Worm (Caenorhabditis elegans) whole organism, late embryonic: ENCODE data around the gene dnj-17.
"Not testable (repeated sequence)": the region's sequence is repeated elsewhere in the genome, so short reads cannot be mapped to it uniquely, and the experiment has no call there.

ENCODE experiments used
- C08G9.2 ChIP-seq: sonication (generic microtip); optimal IDR thresholded peaks from 2 replicates; lab custom pipeline; 2016; ENCODE audit warnings: mild to moderate bottlenecking, missing genetic modification characterization, moderate library complexity, missing compliant biosample characterization
- C38D4.7 ChIP-seq: fragments of 200-800 bp; sonication (Bioruptor generic); optimal IDR thresholded peaks from 2 replicates; lab custom pipeline; 2018; ENCODE audit warnings: mild to moderate bottlenecking, missing genetic modification characterization, moderate library complexity, missing compliant biosample characterization
- K09A11.1 ChIP-seq: sonication (generic microtip); optimal IDR thresholded peaks from 2 replicates; lab custom pipeline; 2017; ENCODE audit warnings: antibody characterized with exemption, mild to moderate bottlenecking, missing genetic modification characterization, missing compliant biosample characterization; ENCODE audit not compliant: insufficient read depth
- T23F11.4 ChIP-seq: fragments of 200-800 bp; sonication (Bioruptor generic); optimal IDR thresholded peaks from 2 replicates; lab custom pipeline; 2018; ENCODE audit warnings: mild to moderate bottlenecking, missing genetic modification characterization, missing compliant biosample characterization
- ahr-1 ChIP-seq: sonication (generic microtip); optimal IDR thresholded peaks from 2 replicates; lab custom pipeline; 2016; ENCODE audit warnings: missing genetic modification characterization, missing compliant biosample characterization
- ceh-14 ChIP-seq: sonication (generic microtip); optimal IDR thresholded peaks from 2 replicates; lab custom pipeline; 2016; ENCODE audit warnings: missing genotype, missing genetic modification characterization, missing compliant biosample characterization
- ceh-30 ChIP-seq: fragments of 150-350 bp; optimal IDR thresholded peaks from 2 replicates; lab custom pipeline; 2014; ENCODE audit warnings: missing biosample characterization, missing genetic modification characterization
- ceh-31 ChIP-seq: sonication (generic microtip); optimal IDR thresholded peaks from 2 replicates; lab custom pipeline; 2016; ENCODE audit warnings: missing genetic modification characterization, missing compliant biosample characterization
- ceh-34 ChIP-seq: sonication (generic microtip); optimal IDR thresholded peaks from 2 replicates; lab custom pipeline; 2016; ENCODE audit warnings: mild to moderate bottlenecking, missing genetic modification characterization, missing compliant biosample characterization
- ceh-45 ChIP-seq: fragments of 200-800 bp; sonication (Bioruptor generic); IDR thresholded peaks from 2 replicates; pipeline ENCODE4 v1.3.6; 2022; ENCODE audit warnings: missing genetic modification reagents, missing genetic modification characterization, missing compliant biosample characterization
- ceh-9 ChIP-seq: sonication (generic microtip); optimal IDR thresholded peaks from 2 replicates; lab custom pipeline; 2016; ENCODE audit warnings: mild to moderate bottlenecking, missing genetic modification characterization, inconsistent platforms, missing compliant biosample characterization
- che-1 ChIP-seq: sonication (generic microtip); optimal IDR thresholded peaks from 2 replicates; lab custom pipeline; 2016; ENCODE audit warnings: mild to moderate bottlenecking, missing genetic modification characterization, missing compliant biosample characterization
- elt-2 ChIP-seq: sonication (generic microtip); optimal IDR thresholded peaks from 2 replicates; lab custom pipeline; 2016; ENCODE audit warnings: missing genetic modification reagents, missing genetic modification characterization, missing compliant biosample characterization
- elt-4 ChIP-seq: sonication (generic microtip); optimal IDR thresholded peaks from 2 replicates; lab custom pipeline; 2016; ENCODE audit warnings: missing genetic modification characterization, missing compliant biosample characterization
- ets-4 ChIP-seq: sonication (generic microtip); optimal IDR thresholded peaks from 2 replicates; lab custom pipeline; 2016; ENCODE audit warnings: missing genetic modification characterization, missing compliant biosample characterization
- fkh-6 ChIP-seq: sonication (generic microtip); optimal IDR thresholded peaks from 2 replicates; lab custom pipeline; 2016; ENCODE audit warnings: missing genetic modification characterization, missing compliant biosample characterization
- gmeb-2 ChIP-seq: sonication (generic microtip); optimal IDR thresholded peaks from 2 replicates; lab custom pipeline; 2016; ENCODE audit warnings: missing genetic modification characterization, inconsistent platforms, missing compliant biosample characterization
- hlh-13 ChIP-seq: fragments of 200-800 bp; sonication (Bioruptor generic); optimal IDR thresholded peaks from 2 replicates; lab custom pipeline; 2018; ENCODE audit warnings: mild to moderate bottlenecking, missing genetic modification characterization, missing compliant biosample characterization
- hlh-8 ChIP-seq: sonication (generic microtip); optimal IDR thresholded peaks from 2 replicates; lab custom pipeline; 2016; ENCODE audit warnings: missing genotype, missing genetic modification characterization, missing compliant biosample characterization
- mec-3 ChIP-seq: sonication (generic microtip); optimal IDR thresholded peaks from 2 replicates; lab custom pipeline; 2016; ENCODE audit warnings: borderline replicate concordance, missing genetic modification characterization, missing compliant biosample characterization
- nhr-11 ChIP-seq: fragments of 150-350 bp; optimal IDR thresholded peaks from 2 replicates; lab custom pipeline; 2014; ENCODE audit warnings: missing biosample characterization, missing genetic modification characterization
- npax-4 ChIP-seq: sonication (generic microtip); optimal IDR thresholded peaks from 2 replicates; lab custom pipeline; 2016; ENCODE audit warnings: missing genetic modification characterization, missing compliant biosample characterization
- pag-3 ChIP-seq: sonication (generic microtip); optimal IDR thresholded peaks from 2 replicates; lab custom pipeline; 2016; ENCODE audit warnings: missing compliant biosample characterization, missing genetic modification characterization, borderline replicate concordance
- pha-2 ChIP-seq: sonication (generic microtip); optimal IDR thresholded peaks from 2 replicates; lab custom pipeline; 2017; ENCODE audit warnings: mild to moderate bottlenecking, missing genetic modification characterization, missing compliant biosample characterization
- syd-9 ChIP-seq: sonication (generic microtip); optimal IDR thresholded peaks from 2 replicates; lab custom pipeline; 2016; ENCODE audit warnings: mild to moderate bottlenecking, missing genetic modification characterization, moderate library complexity, missing compliant biosample characterization
- unc-42 ChIP-seq: sonication (generic microtip); optimal IDR thresholded peaks from 2 replicates; lab custom pipeline; 2016; ENCODE audit warnings: missing genotype, missing genetic modification characterization, missing compliant biosample characterization
- unc-55 ChIP-seq: sonication (generic microtip); optimal IDR thresholded peaks from 2 replicates; lab custom pipeline; 2017; ENCODE audit warnings: missing biosample characterization, missing genetic modification reagents, missing genetic modification characterization
- unc-86 ChIP-seq: sonication (generic microtip); optimal IDR thresholded peaks from 2 replicates; lab custom pipeline; 2016; ENCODE audit warnings: missing genetic modification characterization, missing compliant biosample characterization
- zip-5 ChIP-seq: sonication (generic microtip); optimal IDR thresholded peaks from 2 replicates; lab custom pipeline; 2016; ENCODE audit warnings: missing genetic modification characterization, missing compliant biosample characterization
- ztf-16 ChIP-seq: sonication (generic microtip); optimal IDR thresholded peaks from 2 replicates; lab custom pipeline; 2017; ENCODE audit warnings: missing genetic modification characterization, missing compliant biosample characterization

The dnj-17 gene

ce11 chrIII:13401673-13402258 lies 8.6 kb upstream of the dnj-17 start, which contains the start of the genes srlf-9 and srlf-10:
srlf-9 (minus strand) TSS chrIII:13401773.
srlf-10 (plus strand) TSS chrIII:13402208.
- not testable (repeated sequence) for TF ChIP-seq ztf-16 (tag; lab: Kevin White, UChicago); unc-42 (tag; lab: Kevin White, UChicago); T23F11.4 (GFP tag; lab: Kevin White, UChicago)

ce11 chrIII:13395262-13395661 lies 2.1 kb upstream of the dnj-17 start, which contains the start of gene F11F1.1:
F11F1.1 (plus strand) TSS chrIII:13395562.
- TF ChIP-seq unc-86 (tag; lab: Kevin White, UChicago) (no peak), C38D4.7 (GFP tag; lab: Kevin White, UChicago) (no peak), hlh-13 (GFP tag; lab: Kevin White, UChicago) (no peak)

- TF ChIP-seq che-1 (tag; lab: Kevin White, UChicago) (no peak), pag-3 (tag; lab: Kevin White, UChicago) (no peak), zip-5 (tag; lab: Kevin White, UChicago) (no peak), gmeb-2 (tag; lab: Kevin White, UChicago) (no peak), elt-4 (tag; lab: Kevin White, UChicago) (no peak), npax-4 (tag; lab: Kevin White, UChicago) (no peak), C08G9.2 (tag; lab: Kevin White, UChicago) (no peak), ceh-30 (no peak)
These were observed 508 bp upstream of the dnj-17 start, which contains the start of gene qdpr-1 for ce11 chrIII:13393647-13394046. qdpr-1 (plus strand) TSS chrIII:13393910.

ce11 chrIII:13390789-13391188 lies 2.4 kb downstream of the dnj-17 start:
- TF ChIP-seq unc-86 (tag; lab: Kevin White, UChicago) (no peak), hlh-13 (GFP tag; lab: Kevin White, UChicago) (no peak), hlh-8 (tag; lab: Kevin White, UChicago) (no peak), npax-4 (tag; lab: Kevin White, UChicago) (no peak), unc-55 (no peak), ahr-1 (tag; lab: Kevin White, UChicago) (no peak), nhr-11 (tag; lab: Kevin White, UChicago) (no peak), mec-3 (tag; lab: Kevin White, UChicago) (no peak), pha-2 (tag; lab: Kevin White, UChicago) (no peak), syd-9 (tag; lab: Kevin White, UChicago) (no peak)

ce11 chrIII:13389078-13389477 lies 4.1 kb downstream of the dnj-17 start, which contains the start of gene T03F6.3:
T03F6.3 (plus strand) TSS chrIII:13389395.
- TF ChIP-seq K09A11.1, result no peak
- TF ChIP-seq ets-4 (tag; lab: Kevin White, UChicago), result no peak
- TF ChIP-seq fkh-6 (tag; lab: Kevin White, UChicago), result no peak
- TF ChIP-seq ceh-9 (tag; lab: Kevin White, UChicago), result no peak
- no peak for TF ChIP-seq elt-2 (tag; lab: Kevin White, UChicago)
- no peak for TF ChIP-seq ceh-45
- no peak for TF ChIP-seq ceh-34
- no peak for TF ChIP-seq syd-9 (tag; lab: Kevin White, UChicago)
- TF ChIP-seq ceh-14 (tag; lab: Kevin White, UChicago), result no peak
- TF ChIP-seq zip-5 (tag; lab: Kevin White, UChicago), result no peak
- no peak for TF ChIP-seq ceh-31 (tag; lab: Kevin White, UChicago)

ce11 chrIII:13388621-13389020 lies 4.5 kb downstream of the dnj-17 start:
- TF ChIP-seq elt-2 (tag; lab: Kevin White, UChicago), result peak; percentile 92
- TF ChIP-seq che-1 (tag; lab: Kevin White, UChicago), result no peak
